Worm (Caenorhabditis elegans): ENCODE results near the gene R53.4.

- no peak for TF ChIP-seq nhr-90 (tag; optimal IDR thresholded peaks at IDR 0.05)
- no peak for TF ChIP-seq akir-1 (GFP tag; optimal IDR thresholded peaks at IDR 0.05)
- TF ChIP-seq F57C9.4 (tag; optimal IDR thresholded peaks at IDR 0.05): no peak
- no peak for TF ChIP-seq ztf-28 (GFP tag; IDR thresholded peaks at IDR 0.05)
- no peak for TF ChIP-seq lin-54 (GFP tag; optimal IDR thresholded peaks at IDR 0.05)
- no peak for TF ChIP-seq bed-1 (GFP tag; IDR thresholded peaks at IDR 0.05)
Observed at ce11 chrII:9986635-9987575, 19.1 kb upstream of the R53.4 start.

Measured in whole organism, young adult.